Fruit fly (Drosophila melanogaster) whole organism, wandering third instar larva: ENCODE measurements around the gene CG44142.

ENCODE experiments used
- CG9705 ChIP-seq: fragments of 200-800 bp; sonication (Bioruptor generic); optimal IDR thresholded peaks from 2 replicates; lab custom pipeline; 2018; ENCODE audit warnings: missing biosample characterization, mild to moderate bottlenecking, missing genetic modification characterization
- Dfd ChIP-seq: fragments of >200 bp; optimal IDR thresholded peaks from 2 replicates; lab custom pipeline; 2017; ENCODE audit warnings: missing biosample characterization, missing genetic modification characterization
- Rel ChIP-seq, 2 experiments: fragments of 200-800 bp; sonication (Bioruptor generic) in 1 of 2; optimal IDR thresholded peaks; 2 replicates in 1 of 2; 3 replicates in 1 of 2; lab custom pipeline; 2016 to 2019; ENCODE audit warnings: mild to moderate bottlenecking in 2 of 2, missing biosample characterization in 2 of 2, missing genetic modification characterization in 2 of 2, moderate library complexity in 1 of 2
- ey ChIP-seq: fragments of 200-800 bp; sonication (Bioruptor generic); optimal IDR thresholded peaks from 2 replicates; lab custom pipeline; 2016; ENCODE audit warnings: missing biosample characterization, missing genetic modification characterization
- fru ChIP-seq: fragments of 200-800 bp; sonication (Bioruptor generic); optimal IDR thresholded peaks from 3 replicates; lab custom pipeline; 2016; ENCODE audit warnings: missing biosample characterization, mild to moderate bottlenecking, missing genetic modification characterization
- h ChIP-seq: fragments of 200-800 bp; sonication (Bioruptor generic); optimal IDR thresholded peaks from 3 replicates; lab custom pipeline; 2016; ENCODE audit warnings: missing biosample characterization, mild to moderate bottlenecking, missing genetic modification characterization
- lola ChIP-seq: fragments of >200 bp; optimal IDR thresholded peaks from 2 replicates; lab custom pipeline; 2017; ENCODE audit warnings: missing biosample characterization, missing genetic modification characterization
- pan ChIP-seq: fragments of >200 bp; optimal IDR thresholded peaks from 2 replicates; lab custom pipeline; 2017
- rgr ChIP-seq: fragments of 200-800 bp; sonication (Bioruptor generic); optimal IDR thresholded peaks from 3 replicates; lab custom pipeline; 2016; ENCODE audit warnings: missing biosample characterization, mild to moderate bottlenecking, missing genetic modification characterization
- usp ChIP-seq: fragments of >200 bp; optimal IDR thresholded peaks from 2 replicates; lab custom pipeline; 2017; ENCODE audit warnings: missing biosample characterization, missing genetic modification characterization

DNA sequence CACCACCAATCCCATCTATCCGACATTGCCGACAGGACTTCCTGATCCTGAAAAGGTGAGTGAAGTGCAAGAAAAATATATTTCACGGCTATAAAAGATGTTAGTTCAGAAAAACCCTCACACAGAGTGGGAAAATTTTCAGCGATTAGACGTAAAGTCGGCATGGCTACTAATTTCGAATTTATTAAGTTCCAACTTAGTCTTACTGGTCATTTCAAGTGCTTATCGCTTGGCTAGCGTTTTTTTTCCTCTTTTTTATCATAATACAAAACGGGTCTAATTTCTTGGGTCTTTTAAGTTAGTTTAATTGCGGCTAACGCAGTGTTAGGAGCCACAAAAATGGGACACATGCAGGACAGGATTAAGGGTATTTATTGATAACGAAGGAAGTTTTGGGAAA is 9.9 kb downstream of the CG44142 start, which contains the start of gene CG43208:
- no peak for TF ChIP-seq fru (GFP tag; lab: Kevin White, UChicago)
- TF ChIP-seq h, result no peak
- no peak for TF ChIP-seq ey (GFP tag; lab: Kevin White, UChicago)
- no peak for TF ChIP-seq lola (GFP tag; lab: Kevin White, UChicago)
- no peak for TF ChIP-seq Dfd (GFP tag; lab: Kevin White, UChicago)
- no peak for TF ChIP-seq usp
- no peak for TF ChIP-seq rgr (GFP tag; lab: Kevin White, UChicago)
- TF ChIP-seq pan (lab: Kevin White, UChicago), result no peak
- no peak for TF ChIP-seq Rel (GFP tag; optimal IDR thresholded peaks at IDR 0.05; lab: Kevin White, UChicago)
- no peak for TF ChIP-seq Rel (tag; optimal IDR thresholded peaks at IDR 0.05; lab: Kevin White, UChicago)
- no peak for TF ChIP-seq CG9705
